Fruit fly (Drosophila melanogaster) whole organism, prepupa: ENCODE data around the gene mRpL22.
A peak's percentile ranks its signal among the peaks of the same experiment; 100 is the strongest.

Experiments used
- Blimp-1 ChIP-seq: fragments of 200-800 bp; sonication (Bioruptor generic); optimal IDR thresholded peaks from 3 replicates; lab custom pipeline; 2017; ENCODE audit warnings: missing biosample characterization, missing genetic modification characterization, mild to moderate bottlenecking, moderate library complexity, missing genetic modification reagents
- CG10669 ChIP-seq: fragments of 200-800 bp; sonication (Bioruptor generic); optimal IDR thresholded peaks from 3 replicates; lab custom pipeline; 2018; ENCODE audit warnings: missing biosample characterization, mild to moderate bottlenecking, missing genetic modification characterization, moderate library complexity
- CG11902 ChIP-seq: fragments of 200-800 bp; sonication (Bioruptor generic); optimal IDR thresholded peaks from 3 replicates; lab custom pipeline; 2016; ENCODE audit warnings: missing biosample characterization, missing genetic modification characterization
- CG15336 ChIP-seq: fragments of 200-800 bp; sonication (Bioruptor generic); IDR thresholded peaks from 2 replicates; pipeline ENCODE4 v1.3.6; 2022; ENCODE audit warnings: missing biosample characterization, missing genetic modification characterization
- CG3032 ChIP-seq: fragments of 200-800 bp; optimal IDR thresholded peaks from 2 replicates; lab custom pipeline; 2019; ENCODE audit warnings: missing biosample characterization, mild to moderate bottlenecking, missing genetic modification characterization, moderate library complexity
- CG31627 ChIP-seq: fragments of 200-800 bp; sonication (Bioruptor generic); optimal IDR thresholded peaks from 3 replicates; lab custom pipeline; 2016; ENCODE audit warnings: missing biosample characterization, missing genetic modification characterization
- CG32006 ChIP-seq: fragments of 200-800 bp; sonication (Bioruptor generic); optimal IDR thresholded peaks from 3 replicates; lab custom pipeline; 2017; ENCODE audit warnings: missing biosample characterization, mild to moderate bottlenecking, missing genetic modification characterization
- CG34406 ChIP-seq: fragments of 200-800 bp; sonication (Bioruptor generic); optimal IDR thresholded peaks from 3 replicates; lab custom pipeline; 2016; ENCODE audit warnings: missing biosample characterization, missing genetic modification characterization
- CG3919 ChIP-seq: fragments of 200-800 bp; sonication (Bioruptor generic); optimal IDR thresholded peaks from 3 replicates; lab custom pipeline; 2016; ENCODE audit warnings: missing biosample characterization, missing genetic modification characterization
- CG6163 ChIP-seq: fragments of 200-800 bp; sonication (Bioruptor generic); IDR thresholded peaks from 3 replicates; pipeline ENCODE4 v1.3.6; 2022; ENCODE audit warnings: missing biosample characterization, missing genetic modification characterization
- CG6276 ChIP-seq: fragments of 200-800 bp; sonication (Bioruptor generic); optimal IDR thresholded peaks from 2 replicates; lab custom pipeline; 2017; ENCODE audit warnings: missing biosample characterization, mild to moderate bottlenecking, missing genetic modification characterization
- CG6792 ChIP-seq: fragments of 200-800 bp; sonication (Bioruptor generic); optimal IDR thresholded peaks from 3 replicates; lab custom pipeline; 2016; ENCODE audit warnings: missing biosample characterization, missing genetic modification characterization
- CG6808 ChIP-seq: fragments of 200-800 bp; sonication (Bioruptor generic); optimal IDR thresholded peaks from 3 replicates; lab custom pipeline; 2017; ENCODE audit warnings: missing biosample characterization, missing genetic modification characterization, mild to moderate bottlenecking, moderate library complexity, missing genetic modification reagents
- CG8119 ChIP-seq: fragments of 200-800 bp; sonication (Bioruptor generic); IDR thresholded peaks from 3 replicates; pipeline ENCODE4 v1.3.6; 2022; ENCODE audit warnings: missing biosample characterization, missing genetic modification characterization
- CG8319 ChIP-seq: fragments of 200-800 bp; sonication (Bioruptor generic); optimal IDR thresholded peaks from 3 replicates; lab custom pipeline; 2016; ENCODE audit warnings: missing biosample characterization, missing genetic modification characterization
- CG8632 ChIP-seq: fragments of 200-800 bp; sonication (Bioruptor generic); optimal IDR thresholded peaks from 3 replicates; lab custom pipeline; 2016; ENCODE audit warnings: missing biosample characterization, missing genetic modification characterization
- CG9139 ChIP-seq: fragments of 200-800 bp; sonication (Bioruptor generic); optimal IDR thresholded peaks from 3 replicates; lab custom pipeline; 2017; ENCODE audit warnings: missing biosample characterization, mild to moderate bottlenecking, missing genetic modification characterization
- Eip75B ChIP-seq: fragments of 200-800 bp; sonication (Bioruptor generic); optimal IDR thresholded peaks from 3 replicates; lab custom pipeline; 2016; ENCODE audit warnings: missing biosample characterization, missing genetic modification characterization
- Eip78C ChIP-seq: fragments of 200-800 bp; sonication (Bioruptor generic); peaks from one replicate; lab custom pipeline; 2016; ENCODE audit warnings: missing biosample characterization, missing genetic modification characterization
- Gug ChIP-seq: fragments of 200-800 bp; sonication (Bioruptor generic); IDR thresholded peaks from 2 replicates; pipeline ENCODE4 v1.3.6; 2022; ENCODE audit warnings: missing biosample characterization, missing genetic modification characterization
- Hr38 ChIP-seq: sonication (Bioruptor generic); optimal IDR thresholded peaks from 2 replicates; lab custom pipeline; 2016; ENCODE audit warnings: missing biosample characterization, missing genetic modification characterization
- Hr4 ChIP-seq: fragments of 200-800 bp; sonication (Bioruptor generic); optimal IDR thresholded peaks from 3 replicates; lab custom pipeline; 2016; ENCODE audit warnings: missing biosample characterization, missing genetic modification characterization
- Lpt ChIP-seq: fragments of 200-800 bp; sonication (Bioruptor generic); optimal IDR thresholded peaks from 3 replicates; lab custom pipeline; 2016; ENCODE audit warnings: missing biosample characterization, missing genetic modification characterization
- Met ChIP-seq: fragments of 200-800 bp; sonication (Bioruptor generic); optimal IDR thresholded peaks from 3 replicates; lab custom pipeline; 2016; ENCODE audit warnings: missing biosample characterization, missing genetic modification characterization
- OdsH ChIP-seq: fragments of 200-800 bp; sonication (Bioruptor generic); optimal IDR thresholded peaks from 3 replicates; lab custom pipeline; 2016; ENCODE audit warnings: missing biosample characterization, missing genetic modification characterization
- Smox ChIP-seq: fragments of 200-800 bp; sonication (Bioruptor generic); optimal IDR thresholded peaks from 3 replicates; lab custom pipeline; 2016; ENCODE audit warnings: missing biosample characterization, missing genetic modification characterization
- Sox102F ChIP-seq: fragments of 200-800 bp; sonication (Bioruptor generic); optimal IDR thresholded peaks from 2 replicates; lab custom pipeline; 2016; ENCODE audit warnings: missing biosample characterization, mild to moderate bottlenecking, missing genetic modification characterization
- Sox14 ChIP-seq: fragments of 200-800 bp; sonication (Bioruptor generic); optimal IDR thresholded peaks from 3 replicates; lab custom pipeline; 2016; ENCODE audit warnings: missing biosample characterization, missing genetic modification characterization
- acj6 ChIP-seq: fragments of 200-800 bp; sonication (Bioruptor generic); optimal IDR thresholded peaks from 3 replicates; lab custom pipeline; 2016; ENCODE audit warnings: missing biosample characterization, missing genetic modification characterization
- eg ChIP-seq: fragments of 200-800 bp; sonication (Bioruptor generic); IDR thresholded peaks from 3 replicates; pipeline ENCODE4 v1.3.6; 2022; ENCODE audit warnings: missing biosample characterization, missing genetic modification characterization
- esn ChIP-seq: fragments of 200-800 bp; sonication (Bioruptor generic); optimal IDR thresholded peaks from 2 replicates; lab custom pipeline; 2016; ENCODE audit warnings: missing biosample characterization, mild to moderate bottlenecking, missing genetic modification characterization, moderate library complexity
- fd59A ChIP-seq: fragments of 200-800 bp; sonication (Bioruptor generic); optimal IDR thresholded peaks from 2 replicates; lab custom pipeline; 2017; ENCODE audit warnings: missing biosample characterization, mild to moderate bottlenecking, missing genetic modification characterization, missing genetic modification reagents
- fd85E ChIP-seq: fragments of 200-800 bp; sonication (Bioruptor generic); optimal IDR thresholded peaks from 3 replicates; lab custom pipeline; 2016; ENCODE audit warnings: missing biosample characterization, missing genetic modification characterization
- fkh ChIP-seq: fragments of 200-800 bp; sonication (Bioruptor generic); optimal IDR thresholded peaks from 3 replicates; lab custom pipeline; 2017; ENCODE audit warnings: missing biosample characterization, mild to moderate bottlenecking, missing genetic modification characterization, moderate library complexity
- lz ChIP-seq: fragments of 200-800 bp; sonication (Bioruptor generic); optimal IDR thresholded peaks from 3 replicates; lab custom pipeline; 2016; ENCODE audit warnings: missing biosample characterization, missing genetic modification characterization
- pdm3 ChIP-seq: fragments of 200-800 bp; sonication (Bioruptor generic); optimal IDR thresholded peaks from 3 replicates; lab custom pipeline; 2016; ENCODE audit warnings: missing biosample characterization, missing genetic modification characterization
- ss ChIP-seq, 2 experiments: fragments of 200-800 bp; sonication (Bioruptor generic); optimal IDR thresholded peaks; 2 replicates in 1 of 2; 3 replicates in 1 of 2; lab custom pipeline; 2017 to 2018; ENCODE audit warnings: mild to moderate bottlenecking in 2 of 2, missing biosample characterization in 2 of 2, missing genetic modification characterization in 2 of 2, moderate library complexity in 1 of 2
- svp ChIP-seq: fragments of 200-800 bp; sonication (Bioruptor generic); peaks from one replicate; lab custom pipeline; 2016; ENCODE audit warnings: missing biosample characterization, missing genetic modification characterization
- vri ChIP-seq: fragments of 200-800 bp; sonication (Bioruptor generic); optimal IDR thresholded peaks from 3 replicates; lab custom pipeline; 2016; ENCODE audit warnings: missing biosample characterization, mild to moderate bottlenecking, missing genetic modification characterization

The mRpL22 gene

dm6 chrX:16744345-16744744 lies 39.4 kb upstream of the mRpL22 start:
- TF ChIP-seq CG6163 (GFP tag; lab: Robert Waterston, UW), result no peak
- TF ChIP-seq CG3032 (tag; lab: Kevin White, UChicago), result no peak

DNA sequence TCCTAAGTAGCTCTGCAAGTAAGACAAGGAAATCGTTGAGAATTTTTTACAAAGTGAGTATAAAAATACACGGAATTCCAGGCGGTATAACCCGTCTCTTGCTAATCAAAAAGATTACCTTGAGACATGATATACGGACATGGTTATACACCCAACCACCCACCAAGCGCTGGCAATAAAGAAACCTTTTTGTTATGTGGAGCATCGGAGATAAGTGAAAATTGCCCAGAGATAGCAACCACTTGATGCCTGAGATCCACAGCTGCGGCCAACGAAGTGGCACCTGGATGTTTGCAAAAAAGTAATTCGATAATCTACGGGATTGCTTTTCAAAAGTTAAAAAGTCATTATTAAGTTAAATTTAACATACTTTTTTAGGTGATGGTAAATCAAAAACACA lies 37.8 kb upstream of the mRpL22 start:
- TF ChIP-seq esn, result no peak
- no peak for TF ChIP-seq Sox102F (GFP tag; lab: Kevin White, UChicago)
- peak; percentile 15 for TF ChIP-seq Eip78C (GFP tag; lab: Kevin White, UChicago)
- no peak for TF ChIP-seq CG10669 (GFP tag; lab: Kevin White, UChicago)
- TF ChIP-seq CG15336, result no peak
- no peak for TF ChIP-seq Smox (GFP tag; lab: Kevin White, UChicago)
- no peak for TF ChIP-seq CG6808 (GFP tag; lab: Kevin White, UChicago)
- no peak for TF ChIP-seq lz (GFP tag; lab: Kevin White, UChicago)
- no peak for TF ChIP-seq fd85E (GFP tag; lab: Kevin White, UChicago)

DNA sequence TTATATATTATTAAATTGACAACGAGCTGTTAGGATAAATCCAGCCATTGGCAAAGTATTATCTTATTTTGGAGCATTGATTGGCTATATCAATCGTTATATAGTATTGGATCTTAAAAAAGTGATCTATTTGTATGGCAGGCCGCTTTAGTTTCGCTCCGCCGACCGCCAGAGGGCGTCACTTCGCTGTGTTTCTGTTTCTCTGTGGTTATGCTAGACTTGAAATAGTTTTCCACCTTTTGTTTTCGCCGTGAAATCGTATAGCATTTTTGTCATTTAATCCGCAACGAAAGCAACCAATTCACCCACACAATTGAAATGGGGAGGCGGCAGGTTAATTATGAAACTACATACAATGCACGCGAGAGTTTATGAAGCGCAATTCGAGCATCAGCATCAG lies 36.9 kb upstream of the mRpL22 start:
- TF ChIP-seq OdsH, result no peak
- no peak for TF ChIP-seq CG8119 (GFP tag; lab: Robert Waterston, UW)
- TF ChIP-seq lz (GFP tag; lab: Kevin White, UChicago), result no peak
- TF ChIP-seq Blimp-1 (GFP tag; lab: Kevin White, UChicago), result no peak
- TF ChIP-seq fd59A (GFP tag; lab: Kevin White, UChicago), result no peak
- TF ChIP-seq CG6792 (GFP tag; lab: Kevin White, UChicago), result no peak
- no peak for TF ChIP-seq CG9139 (GFP tag; lab: Kevin White, UChicago)
- no peak for TF ChIP-seq eg (GFP tag; lab: Robert Waterston, UW)
- TF ChIP-seq CG31627, result no peak
- TF ChIP-seq acj6, result no peak
- no peak for TF ChIP-seq CG34406 (GFP tag; lab: Kevin White, UChicago)
- no peak for TF ChIP-seq CG11902 (GFP tag; lab: Kevin White, UChicago)

- peak; percentile 85 for TF ChIP-seq vri (GFP tag; lab: Kevin White, UChicago)
- no peak for TF ChIP-seq Blimp-1 (GFP tag; lab: Kevin White, UChicago)
- TF ChIP-seq, all 60 proteins: peak for 1
Observed at dm6 chrX:16747467-16747866, 36.3 kb upstream of the mRpL22 start.

dm6 chrX:16749324-16749723 lies 34.4 kb upstream of the mRpL22 start:
- TF ChIP-seq vri (GFP tag; lab: Kevin White, UChicago) (peak; percentile 7), svp (GFP tag; lab: Kevin White, UChicago) (peak; percentile 84), CG10669 (GFP tag; lab: Kevin White, UChicago) (no peak)

dm6 chrX:16750712-16751578 lies 32.8 kb upstream of the mRpL22 start:
- TF ChIP-seq Met (GFP tag; lab: Kevin White, UChicago) (peak; percentile 85), esn (peak; percentile 90), CG8319 (GFP tag; lab: Kevin White, UChicago) (peak; percentile 63), Gug (GFP tag; lab: Robert Waterston, UW) (peak; percentile 64), fkh (GFP tag; lab: Kevin White, UChicago) (peak; percentile 1), Sox102F (GFP tag; lab: Kevin White, UChicago) (peak; percentile 88), pdm3 (GFP tag; lab: Kevin White, UChicago) (peak; percentile 82), CG3919 (GFP tag; lab: Kevin White, UChicago) (peak; percentile 84), Eip75B (GFP tag; lab: Kevin White, UChicago) (peak; percentile 89), Hr38 (GFP tag; lab: Kevin White, UChicago) (no peak), Sox14 (GFP tag; lab: Kevin White, UChicago) (peak; percentile 71), Lpt (GFP tag; lab: Kevin White, UChicago) (peak; percentile 91), lz (GFP tag; lab: Kevin White, UChicago) (peak; percentile 87), CG6163 (GFP tag; lab: Robert Waterston, UW) (peak; percentile 86), CG9139 (GFP tag; lab: Kevin White, UChicago) (peak; percentile 95), Hr4 (GFP tag; lab: Kevin White, UChicago) (peak; percentile 80), CG8632 (GFP tag; lab: Kevin White, UChicago) (peak; percentile 83), CG6276 (peak; percentile 93), CG34406 (GFP tag; lab: Kevin White, UChicago) (peak; percentile 88), ss (GFP tag; optimal IDR thresholded peaks at IDR 0.05; lab: Kevin White, UChicago) (peak; percentile 99), Smox (GFP tag; lab: Kevin White, UChicago) (peak; percentile 87), CG32006 (GFP tag; lab: Kevin White, UChicago) (peak; percentile 91), fd59A (GFP tag; lab: Kevin White, UChicago) (peak; percentile 85)
